Worm (Caenorhabditis elegans) whole organism, mixed stage, embryonic: ENCODE data around the gene arx-6.

Experiments used
- M03D4.4 ChIP-seq: sonication (generic microtip); optimal IDR thresholded peaks from 2 replicates; lab custom pipeline; 2017; ENCODE audit warnings: mild to moderate bottlenecking, missing genetic modification characterization, missing compliant biosample characterization
- bed-3 ChIP-seq: fragments of 200-800 bp; sonication (Bioruptor generic); optimal IDR thresholded peaks from 3 replicates; lab custom pipeline; 2018; ENCODE audit warnings: mild to moderate bottlenecking, missing genetic modification characterization, moderate library complexity, missing compliant biosample characterization
- blmp-1 ChIP-seq: fragments of 150-350 bp; optimal IDR thresholded peaks from 2 replicates; lab custom pipeline; 2014; ENCODE audit warnings: missing biosample characterization, missing genetic modification characterization
- ceh-39 ChIP-seq: fragments of 150-350 bp; optimal IDR thresholded peaks from 2 replicates; lab custom pipeline; 2014; ENCODE audit warnings: missing biosample characterization, missing genetic modification characterization
- ceh-43 ChIP-seq: fragments of 200-800 bp; sonication (Bioruptor generic); optimal IDR thresholded peaks from 2 replicates; lab custom pipeline; 2018; ENCODE audit warnings: mild to moderate bottlenecking, missing genetic modification characterization, moderate library complexity, missing compliant biosample characterization
- ceh-83 ChIP-seq: fragments of 200-800 bp; sonication (Bioruptor generic); optimal IDR thresholded peaks from 2 replicates; lab custom pipeline; 2018; ENCODE audit warnings: mild to moderate bottlenecking, missing genetic modification characterization, missing compliant biosample characterization
- ces-1 ChIP-seq: fragments of 150-350 bp; optimal IDR thresholded peaks from 2 replicates; lab custom pipeline; 2014; ENCODE audit warnings: missing biosample characterization, missing genetic modification reagents, missing genetic modification characterization
- cnd-1 ChIP-seq: fragments of 200-800 bp; sonication (Bioruptor generic); optimal IDR thresholded peaks from 2 replicates; lab custom pipeline; 2018; ENCODE audit warnings: mild to moderate bottlenecking, missing genetic modification characterization, missing compliant biosample characterization
- drap-1 ChIP-seq: fragments of 200-800 bp; sonication (Bioruptor generic); optimal IDR thresholded peaks from 3 replicates; lab custom pipeline; 2018; ENCODE audit warnings: mild to moderate bottlenecking, missing genetic modification characterization, missing compliant biosample characterization
- elt-1 ChIP-seq: sonication (generic microtip); optimal IDR thresholded peaks from 2 replicates; lab custom pipeline; 2017; ENCODE audit warnings: missing genetic modification characterization, mild to moderate bottlenecking, missing compliant biosample characterization, antibody characterized with exemption, moderate library complexity, borderline replicate concordance; ENCODE audit not compliant: insufficient read depth
- elt-3 ChIP-seq: fragments of 150-350 bp; optimal IDR thresholded peaks from 2 replicates; lab custom pipeline; 2014; ENCODE audit warnings: missing biosample characterization, missing genetic modification characterization
- flh-1 ChIP-seq: fragments of 200-800 bp; sonication (Bioruptor generic); optimal IDR thresholded peaks from 2 replicates; lab custom pipeline; 2018; ENCODE audit warnings: mild to moderate bottlenecking, missing genetic modification characterization, moderate library complexity, missing compliant biosample characterization
- ham-2 ChIP-seq: fragments of 200-800 bp; sonication (Bioruptor generic); optimal IDR thresholded peaks from 2 replicates; lab custom pipeline; 2018; ENCODE audit warnings: mild to moderate bottlenecking, missing genetic modification characterization, missing compliant biosample characterization
- hlh-1 ChIP-seq: fragments of 150-350 bp; optimal IDR thresholded peaks from 2 replicates; lab custom pipeline; 2014; ENCODE audit warnings: missing biosample characterization, missing genetic modification reagents, missing genetic modification characterization
- lin-13 ChIP-seq: fragments of 150-350 bp; optimal IDR thresholded peaks from 2 replicates; lab custom pipeline; 2014; ENCODE audit warnings: missing biosample characterization, missing genetic modification characterization
- lin-32 ChIP-seq: fragments of 200-800 bp; sonication (Bioruptor generic); optimal IDR thresholded peaks from 2 replicates; lab custom pipeline; 2018; ENCODE audit warnings: mild to moderate bottlenecking, missing genetic modification characterization, missing compliant biosample characterization
- lsy-2 ChIP-seq: fragments of 150-350 bp; optimal IDR thresholded peaks from 2 replicates; lab custom pipeline; 2014; ENCODE audit warnings: missing biosample characterization, missing genetic modification characterization
- mab-5 ChIP-seq: fragments of 150-350 bp; optimal IDR thresholded peaks from 2 replicates; lab custom pipeline; 2014; ENCODE audit warnings: missing biosample characterization, missing genetic modification characterization
- mep-1 ChIP-seq: fragments of 150-350 bp; optimal IDR thresholded peaks from 2 replicates; lab custom pipeline; 2017; ENCODE audit warnings: missing biosample characterization, missing genetic modification reagents, missing genetic modification characterization, inconsistent platforms
- mls-2 ChIP-seq: sonication (generic microtip); optimal IDR thresholded peaks from 2 replicates; lab custom pipeline; 2016; ENCODE audit warnings: mild to moderate bottlenecking, missing genetic modification characterization, moderate library complexity, missing compliant biosample characterization
- nhr-12 ChIP-seq: fragments of 150-350 bp; optimal IDR thresholded peaks from 2 replicates; lab custom pipeline; 2014; ENCODE audit warnings: missing biosample characterization, missing genetic modification characterization
- nhr-2 ChIP-seq: fragments of 150-350 bp; optimal IDR thresholded peaks from 2 replicates; lab custom pipeline; 2014; ENCODE audit warnings: missing biosample characterization, missing genetic modification characterization
- nhr-237 ChIP-seq: fragments of 150-350 bp; optimal IDR thresholded peaks from 2 replicates; lab custom pipeline; 2014; ENCODE audit warnings: missing biosample characterization, missing genetic modification characterization
- nhr-28 ChIP-seq: fragments of 150-350 bp; optimal IDR thresholded peaks from 2 replicates; lab custom pipeline; 2014; ENCODE audit warnings: missing biosample characterization, missing genetic modification characterization
- nhr-76 ChIP-seq: sonication (generic microtip); optimal IDR thresholded peaks from 2 replicates; lab custom pipeline; 2017; ENCODE audit warnings: missing biosample characterization, missing genetic modification characterization
- pha-4 ChIP-seq: fragments of 150-350 bp; optimal IDR thresholded peaks from 2 replicates; lab custom pipeline; 2018; ENCODE audit warnings: missing biosample characterization, missing genetic modification reagents, missing genetic modification characterization
- sem-2 ChIP-seq: fragments of 200-800 bp; sonication (Bioruptor generic); optimal IDR thresholded peaks from 2 replicates; lab custom pipeline; 2018; ENCODE audit warnings: mild to moderate bottlenecking, missing genetic modification characterization, missing compliant biosample characterization
- snpc-4 ChIP-seq: fragments of 150-350 bp; optimal IDR thresholded peaks from 2 replicates; lab custom pipeline; 2014; ENCODE audit warnings: missing biosample characterization, missing genetic modification characterization
- sptf-1 ChIP-seq: sonication (generic microtip); optimal IDR thresholded peaks from 2 replicates; lab custom pipeline; 2017; ENCODE audit warnings: mild to moderate bottlenecking, missing genetic modification characterization, moderate library complexity, missing compliant biosample characterization
- tbx-8 ChIP-seq: fragments of 200-800 bp; sonication (Bioruptor generic); optimal IDR thresholded peaks from 2 replicates; lab custom pipeline; 2018; ENCODE audit warnings: mild to moderate bottlenecking, missing genetic modification characterization, moderate library complexity, missing compliant biosample characterization
- unc-120 ChIP-seq: sonication (generic microtip); optimal IDR thresholded peaks from 2 replicates; lab custom pipeline; 2017; ENCODE audit warnings: missing genetic modification characterization, missing compliant biosample characterization; ENCODE audit not compliant: poor library complexity, severe bottlenecking
- unc-39 ChIP-seq: fragments of 150-350 bp; optimal IDR thresholded peaks from 2 replicates; lab custom pipeline; 2014; ENCODE audit warnings: missing biosample characterization, missing genetic modification characterization
- unc-62 ChIP-seq: fragments of 150-350 bp; optimal IDR thresholded peaks from 2 replicates; lab custom pipeline; 2014; ENCODE audit warnings: missing biosample characterization, missing genetic modification reagents, missing genetic modification characterization
- zip-8 ChIP-seq: fragments of 150-350 bp; optimal IDR thresholded peaks from 2 replicates; lab custom pipeline; 2014; ENCODE audit warnings: missing biosample characterization, missing genetic modification characterization
- ztf-11 ChIP-seq: fragments of 150-350 bp; optimal IDR thresholded peaks from 2 replicates; lab custom pipeline; 2014; ENCODE audit warnings: missing biosample characterization, missing genetic modification characterization

The arx-6 gene

ce11 chrIII:4899728-4900127, 21.3 kb downstream of the arx-6 start:
- TF ChIP-seq sem-2 (GFP tag; lab: Kevin White, UChicago), result no peak
- peak; percentile 86 for TF ChIP-seq cnd-1 (tag; lab: Kevin White, UChicago)
- peak; percentile 92 for TF ChIP-seq ham-2 (GFP tag; lab: Kevin White, UChicago)
- TF ChIP-seq zip-8 (tag; lab: Kevin White, UChicago), result peak; percentile 42
- peak; percentile 72 for TF ChIP-seq nhr-12 (tag; lab: Kevin White, UChicago)
- TF ChIP-seq tbx-8 (GFP tag; lab: Kevin White, UChicago), result peak; percentile 41
- TF ChIP-seq bed-3 (GFP tag; lab: Kevin White, UChicago), result no peak
- peak; percentile 98 for TF ChIP-seq pha-4 (tag; lab: Kevin White, UChicago)
- peak; percentile 95 for TF ChIP-seq unc-62
- TF ChIP-seq unc-120 (tag; lab: Kevin White, UChicago), result peak; percentile 89
- peak; percentile 30 for TF ChIP-seq lin-32
- no peak for TF ChIP-seq elt-1
- peak; percentile 96 for TF ChIP-seq mep-1 (tag; lab: Kevin White, UChicago)
- TF ChIP-seq snpc-4 (tag; lab: Kevin White, UChicago), result no peak
- TF ChIP-seq hlh-1 (tag; lab: Kevin White, UChicago), result peak; percentile 84
- TF ChIP-seq M03D4.4 (tag; lab: Kevin White, UChicago), result peak; percentile 86
- TF ChIP-seq unc-39, result peak; percentile 47
- TF ChIP-seq elt-3 (tag; lab: Kevin White, UChicago), result peak; percentile 69
- TF ChIP-seq lsy-2 (tag; lab: Kevin White, UChicago), result peak; percentile 88
- TF ChIP-seq ceh-39 (tag; lab: Kevin White, UChicago), result peak; percentile 85
- peak; percentile 84 for TF ChIP-seq drap-1 (GFP tag; lab: Kevin White, UChicago)
- TF ChIP-seq lin-13 (tag; lab: Kevin White, UChicago), result peak; percentile 91
- TF ChIP-seq nhr-2 (tag; lab: Kevin White, UChicago), result peak; percentile 50
- TF ChIP-seq nhr-28 (tag; lab: Kevin White, UChicago), result no peak
- no peak for TF ChIP-seq ceh-83
- peak; percentile 89 for TF ChIP-seq blmp-1
- TF ChIP-seq sptf-1 (tag; lab: Kevin White, UChicago), result peak; percentile 88
- TF ChIP-seq ztf-11 (tag; lab: Kevin White, UChicago), result peak; percentile 91
- TF ChIP-seq mls-2 (tag; lab: Kevin White, UChicago), result peak; percentile 83
- peak; percentile 52 for TF ChIP-seq ceh-43 (GFP tag; lab: Kevin White, UChicago)
- peak; percentile 61 for TF ChIP-seq mab-5 (tag; lab: Kevin White, UChicago)
- peak; percentile 97 for TF ChIP-seq nhr-237 (tag; lab: Kevin White, UChicago)
- TF ChIP-seq flh-1 (GFP tag; lab: Kevin White, UChicago), result no peak
- peak; percentile 29 for TF ChIP-seq nhr-76 (tag; lab: Kevin White, UChicago)
- peak; percentile 84 for TF ChIP-seq ces-1 (GFP tag; lab: Kevin White, UChicago)

ce11 chrIII:4900260-4900659, 21.8 kb downstream of the arx-6 start, which contains the start of gene tag-340:
TSS of gene tag-340 (plus strand) at chrIII:4900508.
- TF ChIP-seq zip-8 (tag; lab: Kevin White, UChicago), result no peak
- no peak for TF ChIP-seq nhr-2 (tag; lab: Kevin White, UChicago)
- no peak for TF ChIP-seq mls-2 (tag; lab: Kevin White, UChicago)
- TF ChIP-seq sptf-1 (tag; lab: Kevin White, UChicago), result no peak
- no peak for TF ChIP-seq bed-3 (GFP tag; lab: Kevin White, UChicago)
- TF ChIP-seq mep-1 (tag; lab: Kevin White, UChicago), result no peak
- no peak for TF ChIP-seq M03D4.4 (tag; lab: Kevin White, UChicago)
- TF ChIP-seq tbx-8 (GFP tag; lab: Kevin White, UChicago), result no peak
- TF ChIP-seq nhr-28 (tag; lab: Kevin White, UChicago), result no peak
- no peak for TF ChIP-seq ceh-43 (GFP tag; lab: Kevin White, UChicago)

- TF ChIP-seq unc-62, result no peak
- TF ChIP-seq drap-1 (GFP tag; lab: Kevin White, UChicago), result no peak
- TF ChIP-seq lin-13 (tag; lab: Kevin White, UChicago), result no peak
- no peak for TF ChIP-seq blmp-1
- TF ChIP-seq nhr-76 (tag; lab: Kevin White, UChicago), result no peak
Measured at ce11 chrIII:4903784-4904183, 25.3 kb downstream of the arx-6 start, which contains the start of gene kbp-2. TSS of gene kbp-2 (minus strand) at chrIII:4903884.
